Worm (Caenorhabditis elegans): ENCODE data around the gene F16B12.7.

F16B12.7 gene

DNA sequence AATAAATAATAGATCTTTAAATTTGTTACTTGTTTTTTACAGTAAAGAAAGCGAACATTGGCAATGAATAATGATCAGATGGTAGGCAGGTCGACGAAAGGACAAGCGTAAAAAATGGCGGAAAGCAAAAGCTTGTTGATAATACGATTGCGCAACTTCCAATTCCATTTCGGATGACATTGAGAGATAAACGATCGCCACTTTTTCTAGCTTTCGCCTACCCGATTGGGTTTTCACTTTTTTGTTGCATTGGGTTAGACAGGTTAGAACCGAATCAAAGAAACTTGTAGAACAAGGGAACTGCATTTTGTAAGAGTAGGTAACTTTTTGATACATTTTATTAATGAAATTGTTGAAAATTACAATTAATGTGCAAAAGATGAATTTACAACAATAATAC is 38.8 kb upstream of the F16B12.7 start:
- TF ChIP-seq blmp-1 (tag; optimal IDR thresholded peaks at IDR 0.05): peak; percentile 98
- no peak for TF ChIP-seq nhr-85 (tag)
- no peak for TF ChIP-seq dpl-1 (GFP tag; optimal IDR thresholded peaks at IDR 0.05)

DNA sequence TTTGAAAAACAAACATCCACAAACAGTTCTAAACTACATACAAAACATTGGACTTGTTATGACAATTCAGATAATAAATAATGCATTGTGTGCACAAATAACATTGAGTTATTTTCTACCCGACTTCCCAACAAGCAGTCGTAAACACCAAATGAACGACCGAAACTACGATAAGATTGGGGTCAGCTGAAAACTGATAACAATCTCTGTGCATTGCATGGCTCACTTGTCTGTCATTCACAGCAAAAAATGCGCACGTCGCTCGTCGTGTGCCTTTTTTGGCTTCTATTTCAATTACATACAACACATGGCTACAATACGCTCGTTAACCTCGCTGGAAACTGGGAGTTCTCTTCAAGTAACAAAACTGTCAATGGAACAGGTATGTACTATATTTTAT is 37.4 kb upstream of the F16B12.7 start, which contains the start of gene C33G3.4:
C33G3.4 (plus strand) TSS at position 213 of the 400 bp plus-strand sequence.
- TF ChIP-seq ceh-8 (GFP tag; optimal IDR thresholded peaks at IDR 0.05): no peak
- no peak for TF ChIP-seq F16B12.6 (tag; optimal IDR thresholded peaks at IDR 0.05)
- TF ChIP-seq ztf-4 (tag; optimal IDR thresholded peaks at IDR 0.05): no peak
- TF ChIP-seq elt-2 (tag; optimal IDR thresholded peaks at IDR 0.05): peak; percentile 78
- peak in 1 of 2 experiments; percentile 6 for TF ChIP-seq lin-35 (GFP tag; optimal IDR thresholded peaks at IDR 0.05)

DNA sequence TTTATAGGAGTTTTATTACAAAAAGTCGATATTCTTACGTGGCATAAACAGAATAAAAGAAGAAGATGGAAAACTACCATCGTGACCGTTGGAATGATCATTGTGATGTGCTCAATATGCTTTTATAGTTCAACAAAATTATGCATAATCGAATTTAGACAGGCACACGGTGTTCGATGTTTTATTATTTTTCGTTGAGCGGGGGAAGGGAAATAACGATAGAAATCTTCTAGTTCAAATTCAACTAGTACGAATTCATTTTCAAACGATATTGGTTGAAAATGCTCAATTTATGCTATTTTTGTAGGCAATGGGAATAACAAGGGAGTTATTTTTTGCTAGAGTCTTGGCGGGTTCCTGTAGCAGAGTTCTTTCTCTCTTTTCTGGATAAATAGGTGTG is 29.8 kb upstream of the F16B12.7 start, which contains the start of gene C33G3.5:
C33G3.5 (minus strand) TSS at position 101 of the 400 bp plus-strand sequence.
- no peak for TF ChIP-seq blmp-1 (tag; optimal IDR thresholded peaks at IDR 0.05)
- TF ChIP-seq C04F5.9 (tag; optimal IDR thresholded peaks at IDR 0.05): no peak
- no peak for TF ChIP-seq ztf-4 (tag; optimal IDR thresholded peaks at IDR 0.05)

DNA sequence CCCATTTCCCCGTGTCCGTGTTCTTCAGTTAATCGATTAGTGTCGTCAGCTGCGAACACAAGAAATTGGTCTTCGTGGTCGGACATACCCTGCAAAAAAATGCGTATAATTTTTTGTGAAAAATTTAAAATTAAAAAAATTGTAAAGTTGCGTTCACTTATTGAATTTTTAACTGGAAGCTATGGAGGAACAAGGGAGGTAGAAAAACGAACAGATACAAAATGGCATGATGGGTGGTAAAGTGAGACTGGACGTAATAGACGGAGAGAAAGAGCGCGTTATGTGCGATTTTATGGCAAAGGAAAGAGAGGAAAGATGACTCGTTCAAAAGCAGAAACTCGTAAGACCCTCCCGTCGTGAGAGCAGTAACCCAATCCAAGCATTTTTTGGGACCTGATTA is 24.1 kb upstream of the F16B12.7 start, which contains the start of gene C33G3.6:
C33G3.6 (minus strand) TSS at position 101 of the 400 bp plus-strand sequence.
- TF ChIP-seq C04F5.9 (tag; optimal IDR thresholded peaks at IDR 0.05) (no peak), snu-23 (GFP tag; optimal IDR thresholded peaks at IDR 0.05) (no peak), sup-37 (GFP tag; optimal IDR thresholded peaks at IDR 0.05) (no peak), C16A3.4 (tag; optimal IDR thresholded peaks at IDR 0.05) (no peak), unc-30 (tag; optimal IDR thresholded peaks at IDR 0.05) (no peak), pqm-1 (tag; optimal IDR thresholded peaks at IDR 0.05) (no peak), hlh-4 (tag; optimal IDR thresholded peaks at IDR 0.05) (no peak), efl-1 (optimal IDR thresholded peaks at IDR 0.05) (no peak), efl-1 (GFP tag; optimal IDR thresholded peaks at IDR 0.05 in 1 of 2) (no peak), isw-1 (GFP tag; IDR thresholded peaks at IDR 0.05) (no peak), nhr-76 (tag; optimal IDR thresholded peaks at IDR 0.05) (no peak), aly-2 (tag; optimal IDR thresholded peaks at IDR 0.05) (no peak), snpc-4 (tag; optimal IDR thresholded peaks at IDR 0.05) (no peak), ceh-90 (tag; optimal IDR thresholded peaks at IDR 0.05) (no peak), ceh-63 (GFP tag; optimal IDR thresholded peaks at IDR 0.05) (no peak), nhr-84 (tag; optimal IDR thresholded peaks at IDR 0.05) (no peak)

DNA sequence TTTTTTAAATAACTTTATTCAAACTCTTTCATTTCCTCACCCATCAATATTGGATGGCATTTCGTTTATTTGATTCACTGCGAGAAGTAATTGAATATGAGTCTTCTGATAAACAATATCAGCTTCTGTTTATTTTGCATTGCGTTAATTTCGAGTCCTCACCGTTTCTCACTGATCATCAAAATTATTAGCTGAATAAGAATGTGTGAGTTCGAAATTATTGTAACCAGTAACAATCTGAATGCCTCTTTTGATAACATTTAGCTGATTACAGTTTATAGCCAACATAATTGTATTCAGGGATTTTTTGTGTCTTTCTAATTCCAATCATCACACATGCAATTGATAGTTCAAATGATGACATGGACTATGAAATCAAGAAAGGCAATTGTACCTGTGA is 23.1 kb upstream of the F16B12.7 start, which contains the start of gene F16B12.1:
F16B12.1 (plus strand) TSS at position 301 of the 400 bp plus-strand sequence.
- TF ChIP-seq ceh-63 (GFP tag; optimal IDR thresholded peaks at IDR 0.05): no peak
- no peak for TF ChIP-seq ceh-82 (tag; optimal IDR thresholded peaks at IDR 0.05)
- no peak for TF ChIP-seq elt-3 (tag; optimal IDR thresholded peaks at IDR 0.05)
- TF ChIP-seq unc-30 (tag; optimal IDR thresholded peaks at IDR 0.05): no peak
- no peak for TF ChIP-seq Y116A8C.19 (tag; optimal IDR thresholded peaks at IDR 0.05; ENCODE audit: borderline replicate concordance)
- TF ChIP-seq sox-4 (tag; optimal IDR thresholded peaks at IDR 0.05): no peak
- no peak for TF ChIP-seq tbx-2 (tag; optimal IDR thresholded peaks at IDR 0.05)
- no peak for TF ChIP-seq unc-62 (GFP tag; optimal IDR thresholded peaks at IDR 0.05)
- TF ChIP-seq nhr-84 (tag; optimal IDR thresholded peaks at IDR 0.05): no peak
- no peak for TF ChIP-seq egl-13 (tag; optimal IDR thresholded peaks at IDR 0.05)
- no peak for TF ChIP-seq ztf-4 (tag; optimal IDR thresholded peaks at IDR 0.05)
- no peak for TF ChIP-seq nhr-85 (tag)
- no peak for TF ChIP-seq nhr-77 (tag; optimal IDR thresholded peaks at IDR 0.05)

DNA sequence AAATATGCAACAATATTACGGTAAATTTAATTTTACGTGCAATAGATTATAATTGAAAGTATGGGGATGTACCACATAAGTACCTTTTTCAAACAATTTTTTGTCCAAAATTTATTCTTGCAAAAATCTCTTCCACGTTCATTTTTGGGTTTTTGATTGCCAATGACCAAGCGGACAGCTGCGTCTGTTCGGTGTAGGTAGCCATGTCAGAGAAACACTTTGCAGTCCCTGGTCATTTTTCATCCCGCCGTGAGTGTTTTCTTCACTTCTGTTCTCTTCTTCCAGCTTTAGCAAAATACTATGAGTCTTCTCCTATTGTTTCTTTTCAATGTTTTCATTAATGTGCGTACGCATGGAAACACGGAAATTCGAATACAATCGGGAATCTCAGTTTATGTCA is 18.3 kb upstream of the F16B12.7 start, which contains the start of gene dsl-4:
dsl-4 (plus strand) TSS at position 301 of the 400 bp plus-strand sequence.
- TF ChIP-seq skn-1 (tag; optimal IDR thresholded peaks at IDR 0.05): no peak

Measured in whole organism, L1 larva.